Worm (Caenorhabditis elegans) whole organism, young adult: ENCODE measurements around the gene C01B9.4.

Experiments
- B0019.2 ChIP-seq: fragments of 200-800 bp; sonication (Bioruptor generic); conservative IDR thresholded peaks from 2 replicates; pipeline ENCODE4 v1.3.6; 2022; ENCODE audit warnings: missing genetic modification reagents, missing genetic modification characterization, missing compliant biosample characterization
- B0261.1 ChIP-seq: sonication (generic microtip); optimal IDR thresholded peaks from 2 replicates; lab custom pipeline; 2016; ENCODE audit warnings: mild to moderate bottlenecking, missing genetic modification characterization, moderate library complexity, missing compliant biosample characterization
- B0336.3 ChIP-seq: fragments of 200-800 bp; sonication (Bioruptor generic); IDR thresholded peaks from 2 replicates; pipeline ENCODE4 v1.3.6; 2022; ENCODE audit warnings: missing genetic modification characterization, missing compliant biosample characterization
- C06A6.2 ChIP-seq: fragments of 200-800 bp; sonication (Bioruptor generic); conservative IDR thresholded peaks from 2 replicates; pipeline ENCODE4 v1.3.6; 2022; ENCODE audit warnings: missing genetic modification characterization, missing compliant biosample characterization
- C17E4.6 ChIP-seq: fragments of 200-800 bp; sonication (Bioruptor generic); IDR thresholded peaks from 2 replicates; pipeline ENCODE4 v1.3.6; 2022; ENCODE audit warnings: missing genetic modification reagents, missing genetic modification characterization, missing compliant biosample characterization
- F10E7.11 ChIP-seq: sonication (generic microtip); optimal IDR thresholded peaks from 2 replicates; lab custom pipeline; 2017; ENCODE audit warnings: mild to moderate bottlenecking, missing genetic modification characterization, moderate library complexity, missing compliant biosample characterization
- F33H1.4 ChIP-seq: fragments of 200-800 bp; sonication (Bioruptor generic); IDR thresholded peaks from 2 replicates; pipeline ENCODE4 v1.3.6; 2022; ENCODE audit warnings: missing genetic modification reagents, missing genetic modification characterization, missing compliant biosample characterization
- F49E8.2 ChIP-seq: sonication (generic microtip); optimal IDR thresholded peaks from 3 replicates; lab custom pipeline; 2017; ENCODE audit warnings: missing genetic modification characterization, mild to moderate bottlenecking, missing compliant biosample characterization, antibody characterized with exemption, moderate library complexity; ENCODE audit not compliant: insufficient read depth
- F55B11.4 ChIP-seq: sonication (generic microtip); optimal IDR thresholded peaks from 2 replicates; lab custom pipeline; 2016; ENCODE audit warnings: missing compliant biosample characterization, missing genetic modification characterization, borderline replicate concordance; ENCODE audit not compliant: insufficient read depth
- F57A8.1 ChIP-seq: fragments of 200-800 bp; sonication (Bioruptor generic); optimal IDR thresholded peaks from 2 replicates; lab custom pipeline; 2018; ENCODE audit warnings: mild to moderate bottlenecking, missing genetic modification characterization, moderate library complexity, missing compliant biosample characterization
- Y95B8A.8 ChIP-seq: fragments of 200-800 bp; sonication (Bioruptor generic); IDR thresholded peaks from 2 replicates; pipeline ENCODE4 v1.3.6; 2022; ENCODE audit warnings: missing genetic modification reagents, missing genetic modification characterization, missing compliant biosample characterization
- cebp-1 ChIP-seq, 2 experiments: fragments of 200-800 bp in 1 of 2; sonication (Bioruptor generic) in 1 of 2; sonication (generic microtip) in 1 of 2; IDR thresholded peaks in 1 of 2; optimal IDR thresholded peaks in 1 of 2; 2 replicates each; pipeline versions ENCODE4 v1.3.6 to Lab custom; 2017 to 2022; ENCODE audit warnings: missing compliant biosample characterization in 2 of 2, missing genetic modification characterization in 2 of 2, mild to moderate bottlenecking in 1 of 2, missing genetic modification reagents in 1 of 2, moderate library complexity in 1 of 2
- ceh-58 ChIP-seq: fragments of 200-800 bp; sonication (Bioruptor generic); IDR thresholded peaks from 2 replicates; pipeline ENCODE4 v1.3.6; 2022; ENCODE audit warnings: missing genetic modification characterization, missing compliant biosample characterization
- ceh-91 ChIP-seq: fragments of 200-800 bp; sonication (Bioruptor generic); IDR thresholded peaks from 2 replicates; pipeline ENCODE4 v1.3.6; 2022; ENCODE audit warnings: missing genetic modification reagents, missing genetic modification characterization, missing compliant biosample characterization
- die-1 ChIP-seq: sonication (generic microtip); optimal IDR thresholded peaks from 2 replicates; lab custom pipeline; 2016; ENCODE audit warnings: missing genotype, mild to moderate bottlenecking, missing genetic modification characterization, missing compliant biosample characterization
- dpl-1 ChIP-seq: fragments of 150-350 bp; optimal IDR thresholded peaks from 2 replicates; lab custom pipeline; 2014; ENCODE audit warnings: missing biosample characterization, missing genetic modification reagents, missing genetic modification characterization
- efl-1 ChIP-seq: fragments of 150-350 bp; optimal IDR thresholded peaks from 2 replicates; lab custom pipeline; 2014; ENCODE audit warnings: missing biosample characterization, missing genetic modification reagents, missing genetic modification characterization
- egl-18 ChIP-seq: fragments of 200-800 bp; sonication (Bioruptor generic); IDR thresholded peaks from 2 replicates; pipeline ENCODE4 v1.3.6; 2022; ENCODE audit warnings: missing genetic modification reagents, missing genetic modification characterization, missing compliant biosample characterization
- ekl-4 ChIP-seq: fragments of 200-800 bp; sonication (Bioruptor generic); IDR thresholded peaks from 2 replicates; pipeline ENCODE4 v1.3.6; 2022; ENCODE audit warnings: missing genetic modification reagents, missing genetic modification characterization, missing compliant biosample characterization
- gei-17 ChIP-seq: fragments of 200-800 bp; sonication (Bioruptor generic); optimal IDR thresholded peaks from 2 replicates; lab custom pipeline; 2018; ENCODE audit warnings: mild to moderate bottlenecking, missing genetic modification characterization, missing compliant biosample characterization
- him-1 ChIP-seq: sonication (generic microtip); optimal IDR thresholded peaks from 2 replicates; lab custom pipeline; 2016; ENCODE audit warnings: missing genotype, missing genetic modification reagents, missing genetic modification characterization, missing compliant biosample characterization
- hmg-1.2 ChIP-seq: fragments of 200-800 bp; sonication (Bioruptor generic); IDR thresholded peaks from 2 replicates; pipeline ENCODE4 v1.3.6; 2022; ENCODE audit warnings: missing genetic modification reagents, missing genetic modification characterization, missing compliant biosample characterization
- let-607 ChIP-seq, 2 experiments: fragments of 200-800 bp in 1 of 2; sonication (Bioruptor generic) in 1 of 2; sonication (generic microtip) in 1 of 2; optimal IDR thresholded peaks; 2 replicates each; lab custom pipeline; 2016 to 2018; ENCODE audit warnings: mild to moderate bottlenecking in 2 of 2, missing compliant biosample characterization in 2 of 2, missing genetic modification characterization in 2 of 2, moderate library complexity in 2 of 2, missing genotype in 1 of 2
- lin-35 ChIP-seq, 3 experiments: fragments of 150-350 bp in 2 of 3; sonication (generic microtip) in 1 of 3; optimal IDR thresholded peaks; 2 replicates each; lab custom pipeline; 2014 to 2018; ENCODE audit warnings: missing biosample characterization in 3 of 3, missing genetic modification characterization in 3 of 3, missing genetic modification reagents in 3 of 3
- lin-40 ChIP-seq: sonication (generic microtip); optimal IDR thresholded peaks from 2 replicates; lab custom pipeline; 2016; ENCODE audit warnings: missing genetic modification characterization, mild to moderate bottlenecking, missing compliant biosample characterization, missing genotype, missing genetic modification reagents
- lin-54 ChIP-seq: fragments of 200-800 bp; sonication (Bioruptor generic); optimal IDR thresholded peaks from 2 replicates; lab custom pipeline; 2018; ENCODE audit warnings: mild to moderate bottlenecking, missing genetic modification characterization, missing compliant biosample characterization
- lsl-1 ChIP-seq: fragments of 200-800 bp; sonication (Bioruptor generic); optimal IDR thresholded peaks from 2 replicates; lab custom pipeline; 2018; ENCODE audit warnings: mild to moderate bottlenecking, missing genetic modification characterization, moderate library complexity, missing compliant biosample characterization
- madf-10 ChIP-seq: sonication (generic microtip); optimal IDR thresholded peaks from 2 replicates; lab custom pipeline; 2016; ENCODE audit warnings: mild to moderate bottlenecking, missing genetic modification characterization, missing compliant biosample characterization
- madf-6 ChIP-seq: fragments of 200-800 bp; sonication (Bioruptor generic); IDR thresholded peaks from 2 replicates; pipeline ENCODE4 v1.3.6; 2022; ENCODE audit warnings: missing genetic modification reagents, missing genetic modification characterization, missing compliant biosample characterization
- madf-8 ChIP-seq: fragments of 200-800 bp; sonication (Bioruptor generic); conservative IDR thresholded peaks from 2 replicates; pipeline ENCODE4 v1.3.6; 2022; ENCODE audit warnings: missing genetic modification reagents, missing genetic modification characterization, missing compliant biosample characterization
- mel-28 ChIP-seq: sonication (generic microtip); optimal IDR thresholded peaks from 2 replicates; lab custom pipeline; 2016; ENCODE audit warnings: borderline replicate concordance, mild to moderate bottlenecking, missing genetic modification characterization, missing compliant biosample characterization
- mxl-1 ChIP-seq: sonication (generic microtip); optimal IDR thresholded peaks from 2 replicates; lab custom pipeline; 2016; ENCODE audit warnings: missing genetic modification characterization, missing compliant biosample characterization
- nhr-90 ChIP-seq: sonication (generic microtip); optimal IDR thresholded peaks from 2 replicates; lab custom pipeline; 2016; ENCODE audit warnings: missing genotype, mild to moderate bottlenecking, missing genetic modification characterization, missing compliant biosample characterization
- snpc-1.1 ChIP-seq: sonication (generic microtip); optimal IDR thresholded peaks from 2 replicates; lab custom pipeline; 2017; ENCODE audit warnings: missing genetic modification characterization, mild to moderate bottlenecking, missing compliant biosample characterization, antibody characterized with exemption, moderate library complexity, missing genotype, missing genetic modification reagents; ENCODE audit not compliant: insufficient read depth
- snpc-4 ChIP-seq, 5 experiments: fragments of 150-350 bp in 1 of 5; sonication (generic microtip) in 4 of 5; optimal IDR thresholded peaks; 2 replicates each; lab custom pipeline; 2014 to 2018; ENCODE audit warnings: missing genetic modification characterization in 5 of 5, missing biosample characterization in 3 of 5, antibody characterized with exemption in 2 of 5, mild to moderate bottlenecking in 2 of 5, missing compliant biosample characterization in 2 of 5, missing genotype in 2 of 5, moderate library complexity in 2 of 5, missing genetic modification reagents in 1 of 5
- tlf-1 ChIP-seq: fragments of 200-800 bp; sonication (Bioruptor generic); optimal IDR thresholded peaks from 2 replicates; lab custom pipeline; 2018; ENCODE audit warnings: mild to moderate bottlenecking, missing genetic modification characterization, missing compliant biosample characterization
- unc-130 ChIP-seq: sonication (generic microtip); optimal IDR thresholded peaks from 2 replicates; lab custom pipeline; 2016; ENCODE audit warnings: missing genetic modification reagents, missing genetic modification characterization, missing compliant biosample characterization
- xnd-1 ChIP-seq: sonication (generic microtip); optimal IDR thresholded peaks from 2 replicates; lab custom pipeline; 2016; ENCODE audit warnings: missing genotype, missing genetic modification reagents, missing genetic modification characterization, missing compliant biosample characterization
- zim-3 ChIP-seq: sonication (generic microtip); optimal IDR thresholded peaks from 2 replicates; lab custom pipeline; 2017; ENCODE audit warnings: mild to moderate bottlenecking, missing genetic modification characterization, moderate library complexity, missing compliant biosample characterization
- ztf-22 ChIP-seq: fragments of 200-800 bp; sonication (Bioruptor generic); optimal IDR thresholded peaks from 2 replicates; lab custom pipeline; 2018; ENCODE audit warnings: mild to moderate bottlenecking, missing genetic modification characterization, moderate library complexity, missing compliant biosample characterization
- ztf-25 ChIP-seq: fragments of 200-800 bp; sonication (Bioruptor generic); IDR thresholded peaks from 2 replicates; pipeline ENCODE4 v1.3.6; 2022; ENCODE audit warnings: missing genetic modification reagents, missing genetic modification characterization, missing compliant biosample characterization

Gene C01B9.4

ce11 chrII:13736906-13737305 lies 46.9 kb downstream of the C01B9.4 start:
- no peak for TF ChIP-seq madf-10 (tag; lab: Kevin White, UChicago)
- TF ChIP-seq C06A6.2 (GFP tag; lab: Robert Waterston, UW) = no peak
- no peak for TF ChIP-seq gei-17 (GFP tag; lab: Kevin White, UChicago)
- no peak for TF ChIP-seq snpc-1.1 (tag; lab: Kevin White, UChicago)
- no peak for TF ChIP-seq ceh-58 (GFP tag; lab: Robert Waterston, UW)
- no peak for TF ChIP-seq him-1 (tag; lab: Kevin White, UChicago)
- no peak for TF ChIP-seq Y95B8A.8 (GFP tag; lab: Robert Waterston, UW)

- TF ChIP-seq efl-1 (GFP tag; lab: Kevin White, UChicago) (peak; percentile 3), C17E4.6 (GFP tag; lab: Robert Waterston, UW) (no peak), mel-28 (tag; lab: Kevin White, UChicago) (no peak)
Observed at ce11 chrII:13736089-13736488, 47.7 kb downstream of the C01B9.4 start, which contains the start of gene R06B9.5. R06B9.5 (plus strand) TSS chrII:13736320.

- TF ChIP-seq F55B11.4 (tag; lab: Kevin White, UChicago) = no peak
- TF ChIP-seq die-1 = no peak
- TF ChIP-seq F49E8.2 (tag; lab: Kevin White, UChicago) = no peak
- no peak for TF ChIP-seq egl-18 (GFP tag; lab: Robert Waterston, UW)
- no peak for TF ChIP-seq nhr-90 (tag; lab: Kevin White, UChicago)
- no peak for TF ChIP-seq ztf-22 (GFP tag; lab: Kevin White, UChicago)
- TF ChIP-seq cebp-1 (GFP tag; IDR thresholded peaks at IDR 0.05; lab: Robert Waterston, UW) = no peak
- no peak for TF ChIP-seq cebp-1 (tag; optimal IDR thresholded peaks at IDR 0.05; lab: Kevin White, UChicago)
- no peak for TF ChIP-seq efl-1 (GFP tag; lab: Kevin White, UChicago)
- TF ChIP-seq zim-3 (tag; lab: Kevin White, UChicago) = no peak
- no peak for TF ChIP-seq lin-35 (GFP tag; optimal IDR thresholded peaks at IDR 0.05; lab: Kevin White, UChicago)
- no peak for TF ChIP-seq ztf-25 (GFP tag; lab: Robert Waterston, UW)
- TF ChIP-seq let-607 (tag; optimal IDR thresholded peaks at IDR 0.05; lab: Kevin White, UChicago) = no peak
- TF ChIP-seq F57A8.1 (GFP tag; lab: Kevin White, UChicago) = no peak
- TF ChIP-seq ceh-91 (GFP tag; lab: Robert Waterston, UW) = no peak
- TF ChIP-seq B0261.1 (tag; lab: Kevin White, UChicago) = no peak
- TF ChIP-seq lin-40 (tag; lab: Kevin White, UChicago) = no peak
- TF ChIP-seq mxl-1 = no peak
Observed at ce11 chrII:13732577-13732976, 51.2 kb downstream of the C01B9.4 start.

ce11 chrII:13732146-13732545 lies 51.6 kb downstream of the C01B9.4 start:
- TF ChIP-seq madf-6 (GFP tag; lab: Robert Waterston, UW) (peak; percentile 92), F33H1.4 (GFP tag; lab: Robert Waterston, UW) (peak; percentile 92), dpl-1 (GFP tag; lab: Kevin White, UChicago) (peak; percentile 12), tlf-1 (GFP tag; lab: Kevin White, UChicago) (peak; percentile 31), lin-54 (GFP tag; lab: Kevin White, UChicago) (peak; percentile 64), F57A8.1 (GFP tag; lab: Kevin White, UChicago) (no peak), F10E7.11 (no peak), C17E4.6 (GFP tag; lab: Robert Waterston, UW) (no peak), unc-130 (GFP tag; lab: Kevin White, UChicago) (peak; percentile 40), snpc-4 (GFP tag; optimal IDR thresholded peaks at IDR 0.05; lab: Kevin White, UChicago) (no peak), snpc-4 (tag; optimal IDR thresholded peaks at IDR 0.05; lab: Kevin White, UChicago) (peak in 1 of 4 experiments; percentile 41), madf-10 (tag; lab: Kevin White, UChicago) (no peak), lsl-1 (peak; percentile 98), xnd-1 (peak; percentile 95), B0019.2 (GFP tag; lab: Robert Waterston, UW) (no peak), B0336.3 (0 out of 2 replicates have a peak, but pooled peaks have one; percentile 22), ekl-4 (GFP tag; lab: Robert Waterston, UW) (0 out of 2 replicates have a peak, but pooled peaks have one; percentile 38), madf-8 (GFP tag; lab: Robert Waterston, UW) (peak; percentile 79), hmg-1.2 (0 out of 2 replicates have a peak, but pooled peaks have one; percentile 14)
